Comparison of ENCODE assay signal across 8 worm cellular contexts in the genomic region with DNA sequence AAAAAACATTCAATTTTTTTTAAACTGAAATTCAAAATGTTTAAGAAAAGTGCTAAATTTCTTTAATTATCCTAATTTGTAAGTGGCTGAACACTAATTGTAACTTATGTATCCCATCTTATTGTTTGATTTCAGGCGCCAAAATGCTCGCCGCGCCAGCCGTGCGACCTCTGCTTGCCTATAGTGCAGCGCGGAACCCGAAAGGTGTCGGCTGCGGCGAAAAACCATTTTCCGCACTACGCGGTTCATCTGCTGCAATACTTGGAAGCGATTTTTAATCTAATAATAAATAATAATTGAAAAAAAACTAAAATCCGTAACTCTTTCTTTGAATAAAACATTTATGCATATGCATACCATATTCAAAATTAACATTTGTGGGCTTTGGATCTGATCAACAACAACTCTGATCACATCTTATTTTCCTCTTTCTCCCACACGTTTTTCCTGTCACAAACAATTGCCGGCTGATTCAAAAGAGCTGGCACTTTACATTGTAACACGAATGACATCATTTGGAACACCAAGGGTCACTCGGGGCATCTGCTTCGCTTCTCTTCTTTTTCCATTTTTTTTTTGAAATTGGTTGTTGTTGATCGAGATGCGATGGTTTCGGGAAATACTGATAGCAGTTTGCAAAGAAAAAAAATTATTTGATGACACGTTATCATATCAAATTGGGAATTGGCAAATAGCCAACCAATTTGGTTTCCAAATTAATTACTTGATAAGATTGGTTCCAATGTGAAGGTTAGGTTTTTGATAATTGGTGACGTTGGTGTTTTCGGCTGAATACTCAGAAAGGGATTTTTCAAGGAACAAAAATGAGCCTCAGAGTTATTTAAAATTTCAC.
TF ChIP-seq lines count a peak whose summit lies in the region.

No protein-coding gene starts in this region.

TF ChIP-seq in whole organism, L1 larva, 84 proteins besides CTCF, POLR2A, EP300 and RAD21 (continues in another document):
- TF ChIP-seq hlh-17 (GFP tag; optimal IDR thresholded peaks at IDR 0.05; lab: Kevin White, UChicago; ENCODE audit: borderline replicate concordance), result no peak
- TF ChIP-seq rnt-1 (tag; optimal IDR thresholded peaks at IDR 0.05; lab: Kevin White, UChicago), result peak; percentile 29
- TF ChIP-seq elt-2 (tag; optimal IDR thresholded peaks at IDR 0.05; lab: Kevin White, UChicago), result peak; percentile 24
- TF ChIP-seq lin-35 (GFP tag; optimal IDR thresholded peaks at IDR 0.05; lab: Kevin White, UChicago), result no peak
- peak; percentile 37 for TF ChIP-seq nhr-85 (tag; lab: Kevin White, UChicago)
- peak; percentile 31; the same call in 1 of the 2 replicates for TF ChIP-seq nhr-19 (GFP tag; conservative IDR thresholded peaks at IDR 0.05; lab: Robert Waterston, UW)
- no peak for TF ChIP-seq lin-13 (GFP tag; optimal IDR thresholded peaks at IDR 0.05; lab: Kevin White, UChicago)
- no peak for TF ChIP-seq zag-1 (tag; optimal IDR thresholded peaks at IDR 0.05; lab: Kevin White, UChicago)
- TF ChIP-seq unc-30 (tag; optimal IDR thresholded peaks at IDR 0.05; lab: Kevin White, UChicago), result no peak
- no peak for TF ChIP-seq unc-130 (tag; optimal IDR thresholded peaks at IDR 0.05; lab: Kevin White, UChicago)

TF ChIP-seq in whole organism, L2 larva, 48 proteins besides CTCF, POLR2A, EP300 and RAD21 (continues in another document):
- TF ChIP-seq F13H6.1 (tag; optimal IDR thresholded peaks at IDR 0.05; lab: Kevin White, UChicago), result peak; percentile 68
- TF ChIP-seq nhr-237 (tag; optimal IDR thresholded peaks at IDR 0.05; lab: Kevin White, UChicago), result no peak
- TF ChIP-seq lsy-2 (tag; optimal IDR thresholded peaks at IDR 0.05; lab: Kevin White, UChicago), result peak in 1 of 2 experiments; percentile 58
- peak; percentile 5 for TF ChIP-seq crh-2 (tag; optimal IDR thresholded peaks at IDR 0.05; lab: Kevin White, UChicago)
- peak; percentile 2 for TF ChIP-seq egl-27 (tag; optimal IDR thresholded peaks at IDR 0.05; lab: Kevin White, UChicago)
- TF ChIP-seq ceh-82 (tag; optimal IDR thresholded peaks at IDR 0.05; lab: Kevin White, UChicago), result no peak
- peak; percentile 6 for TF ChIP-seq C34F6.9 (tag; optimal IDR thresholded peaks at IDR 0.05; lab: Kevin White, UChicago)
- TF ChIP-seq alr-1 (tag; optimal IDR thresholded peaks at IDR 0.05; lab: Kevin White, UChicago), result no peak
- TF ChIP-seq gmeb-1 (tag; optimal IDR thresholded peaks at IDR 0.05; lab: Kevin White, UChicago), result no peak
- TF ChIP-seq unc-55 (GFP tag; optimal IDR thresholded peaks at IDR 0.05; lab: Kevin White, UChicago), result no peak

TF ChIP-seq in whole organism, L3 larva, 47 proteins besides CTCF, POLR2A, EP300 and RAD21 (continues in another document):
- TF ChIP-seq zag-1 (tag; optimal IDR thresholded peaks at IDR 0.05; lab: Kevin White, UChicago), result no peak
- TF ChIP-seq ztf-11 (tag; optimal IDR thresholded peaks at IDR 0.05; lab: Kevin White, UChicago), result no peak
- TF ChIP-seq elt-3 (tag; optimal IDR thresholded peaks at IDR 0.05; lab: Kevin White, UChicago), result no peak
- TF ChIP-seq snpc-4 (tag; optimal IDR thresholded peaks at IDR 0.05; lab: Kevin White, UChicago), result peak; percentile 94
- no peak for TF ChIP-seq fkh-10 (GFP tag; optimal IDR thresholded peaks at IDR 0.05; lab: Kevin White, UChicago)
- TF ChIP-seq nhr-43 (tag; optimal IDR thresholded peaks at IDR 0.05; lab: Kevin White, UChicago; ENCODE audit: poor library complexity, severe bottlenecking), result no peak
- TF ChIP-seq ceh-28 (tag; optimal IDR thresholded peaks at IDR 0.05; lab: Kevin White, UChicago), result peak; percentile 32
- peak; percentile 29 for TF ChIP-seq egl-5 (tag; optimal IDR thresholded peaks at IDR 0.05; lab: Kevin White, UChicago)
- no peak for TF ChIP-seq daf-12 (tag; optimal IDR thresholded peaks at IDR 0.05; lab: Kevin White, UChicago)
- no peak for TF ChIP-seq ceh-16 (tag; optimal IDR thresholded peaks at IDR 0.05; lab: Kevin White, UChicago)

TF ChIP-seq in whole organism, L4 larva, 104 proteins besides CTCF, POLR2A, EP300 and RAD21 (continues in another document):
- no peak for TF ChIP-seq madf-5 (GFP tag; IDR thresholded peaks at IDR 0.05; lab: Robert Waterston, UW)
- TF ChIP-seq D1046.2 (GFP tag; IDR thresholded peaks at IDR 0.05; lab: Robert Waterston, UW), result no peak
- no peak for TF ChIP-seq dmd-9 (GFP tag; IDR thresholded peaks at IDR 0.05; lab: Robert Waterston, UW)
- no peak for TF ChIP-seq nhr-11 (tag; optimal IDR thresholded peaks at IDR 0.05; lab: Kevin White, UChicago)
- TF ChIP-seq lin-38 (GFP tag; IDR thresholded peaks at IDR 0.05; lab: Robert Waterston, UW), result no peak
- no peak for TF ChIP-seq lin-39 (tag; optimal IDR thresholded peaks at IDR 0.05; lab: Kevin White, UChicago)
- no peak for TF ChIP-seq ztf-11 (tag; optimal IDR thresholded peaks at IDR 0.05; lab: Kevin White, UChicago)
- no peak for TF ChIP-seq T20F7.1 (GFP tag; optimal IDR thresholded peaks at IDR 0.05; lab: Kevin White, UChicago)
- no peak for TF ChIP-seq ceh-62 (tag; optimal IDR thresholded peaks at IDR 0.05; lab: Kevin White, UChicago)
- TF ChIP-seq lir-3 (tag; optimal IDR thresholded peaks at IDR 0.05; lab: Kevin White, UChicago), result no peak
- TF ChIP-seq R02D3.7 (tag; optimal IDR thresholded peaks at IDR 0.05; lab: Kevin White, UChicago), result no peak
- no peak for TF ChIP-seq lin-1 (GFP tag; IDR thresholded peaks at IDR 0.05; lab: Robert Waterston, UW)

TF ChIP-seq in whole organism, late embryonic, 69 proteins besides CTCF, POLR2A, EP300 and RAD21:
- TF ChIP-seq dmd-4 (tag; optimal IDR thresholded peaks at IDR 0.05; lab: Kevin White, UChicago; ENCODE audit: borderline replicate concordance) (no peak), unc-3 (GFP tag; conservative IDR thresholded peaks at IDR 0.05; lab: Robert Waterston, UW) (no peak), unc-3 (tag; optimal IDR thresholded peaks at IDR 0.05; lab: Kevin White, UChicago) (no peak), elt-2 (tag; optimal IDR thresholded peaks at IDR 0.05; lab: Kevin White, UChicago) (peak; percentile 78)

TF ChIP-seq in whole organism, midembryonic, 9 proteins besides CTCF, POLR2A, EP300 and RAD21:
- TF ChIP-seq flt-1 (GFP tag; IDR thresholded peaks at IDR 0.05; lab: Robert Waterston, UW), result 0 out of 2 replicates have a peak, but pooled peaks have one; percentile 29
- no peak for TF ChIP-seq ztf-29 (GFP tag; IDR thresholded peaks at IDR 0.05; lab: Robert Waterston, UW)

TF ChIP-seq in whole organism, mixed stage, embryonic, 35 proteins besides CTCF, POLR2A, EP300 and RAD21:
- TF ChIP-seq nhr-28 (tag; optimal IDR thresholded peaks at IDR 0.05; lab: Kevin White, UChicago) (no peak), mls-2 (tag; optimal IDR thresholded peaks at IDR 0.05; lab: Kevin White, UChicago) (no peak), hlh-1 (tag; optimal IDR thresholded peaks at IDR 0.05; lab: Kevin White, UChicago) (peak; percentile 89), unc-62 (GFP tag; optimal IDR thresholded peaks at IDR 0.05; lab: Kevin White, UChicago) (peak; percentile 64)

TF ChIP-seq in whole organism, young adult, 124 proteins besides CTCF, POLR2A, EP300 and RAD21 (continues in another document):
- TF ChIP-seq ama-1 (optimal IDR thresholded peaks at IDR 0.05; lab: Kevin White, UChicago) (no peak), ama-1 (GFP tag; optimal IDR thresholded peaks at IDR 0.05; lab: Kevin White, UChicago) (no peak), hmg-1.2 (GFP tag; IDR thresholded peaks at IDR 0.05; lab: Robert Waterston, UW) (peak; percentile 89), egl-44 (GFP tag; IDR thresholded peaks at IDR 0.05; lab: Robert Waterston, UW) (no peak), cebp-1 (GFP tag; IDR thresholded peaks at IDR 0.05; lab: Robert Waterston, UW) (no peak), cebp-1 (tag; optimal IDR thresholded peaks at IDR 0.05; lab: Kevin White, UChicago) (no peak), rpc-1 (optimal IDR thresholded peaks at IDR 0.05; lab: Kevin White, UChicago) (no peak), rpc-1 (tag; optimal IDR thresholded peaks at IDR 0.05; lab: Kevin White, UChicago) (no peak), K11D2.4 (GFP tag; IDR thresholded peaks at IDR 0.05; lab: Robert Waterston, UW) (0 out of 2 replicates have a peak, but pooled peaks have one; percentile 24), F22D6.2 (tag; optimal IDR thresholded peaks at IDR 0.05; lab: Kevin White, UChicago) (no peak), snpc-4 (GFP tag; optimal IDR thresholded peaks at IDR 0.05; lab: Kevin White, UChicago) (peak; percentile 81), snpc-4 (tag; optimal IDR thresholded peaks at IDR 0.05; lab: Kevin White, UChicago) (peak; percentile 85 to 97 (median 94)), ceh-58 (GFP tag; IDR thresholded peaks at IDR 0.05; lab: Robert Waterston, UW) (no peak), K12H6.12 (tag; optimal IDR thresholded peaks at IDR 0.05; lab: Kevin White, UChicago) (peak; percentile 31), B0019.2 (GFP tag; conservative IDR thresholded peaks at IDR 0.05; lab: Robert Waterston, UW) (no peak), somi-1 (GFP tag; optimal IDR thresholded peaks at IDR 0.05; lab: Kevin White, UChicago) (peak; percentile 72), B0336.3 (GFP tag; IDR thresholded peaks at IDR 0.05; lab: Robert Waterston, UW) (no peak), mel-28 (tag; optimal IDR thresholded peaks at IDR 0.05; lab: Kevin White, UChicago; ENCODE audit: borderline replicate concordance) (no peak), T07F8.4 (tag; optimal IDR thresholded peaks at IDR 0.05; lab: Kevin White, UChicago) (no peak), zfh-2 (GFP tag; conservative IDR thresholded peaks at IDR 0.05; lab: Robert Waterston, UW) (peak; percentile 53), hlh-26 (GFP tag; conservative IDR thresholded peaks at IDR 0.05; lab: Robert Waterston, UW) (no peak), ekl-4 (GFP tag; IDR thresholded peaks at IDR 0.05; lab: Robert Waterston, UW) (no peak), nfya-2 (GFP tag; IDR thresholded peaks at IDR 0.05; lab: Robert Waterston, UW) (no peak), nhr-90 (tag; optimal IDR thresholded peaks at IDR 0.05; lab: Kevin White, UChicago) (no peak), tlf-1 (GFP tag; optimal IDR thresholded peaks at IDR 0.05; lab: Kevin White, UChicago) (no peak), mes-4 (tag; optimal IDR thresholded peaks at IDR 0.05; lab: Kevin White, UChicago) (no peak), unc-62 (GFP tag; optimal IDR thresholded peaks at IDR 0.05; lab: Kevin White, UChicago) (no peak), nhr-80 (tag; optimal IDR thresholded peaks at IDR 0.05; lab: Kevin White, UChicago) (peak; percentile 51), F57C9.4 (tag; optimal IDR thresholded peaks at IDR 0.05; lab: Kevin White, UChicago) (no peak), hsf-1 (GFP tag; IDR thresholded peaks at IDR 0.05; lab: Robert Waterston, UW) (no peak), lin-40 (tag; optimal IDR thresholded peaks at IDR 0.05; lab: Kevin White, UChicago) (peak; percentile 33), pha-4 (tag; optimal IDR thresholded peaks at IDR 0.05; lab: Kevin White, UChicago) (no peak), Y67H2A.10 (GFP tag; conservative IDR thresholded peaks at IDR 0.05; lab: Robert Waterston, UW) (no peak), xnd-1 (tag; optimal IDR thresholded peaks at IDR 0.05; lab: Kevin White, UChicago) (no peak), sdz-38 (tag; optimal IDR thresholded peaks at IDR 0.05; lab: Kevin White, UChicago) (no peak)
